Fruit fly (Drosophila melanogaster) whole organism, embryonic: Measurements from ENCODE around the gene roq.
A peak's percentile ranks its signal among the peaks of the same experiment; 100 is the strongest.

Experiments used
- ATbp ChIP-seq: fragments of 200-800 bp; sonication (Bioruptor generic); optimal IDR thresholded peaks from 2 replicates; lab custom pipeline; 2017; ENCODE audit warnings: missing biosample characterization, mild to moderate bottlenecking, missing genetic modification characterization, missing genetic modification reagents
- Asciz ChIP-seq: fragments of 200-800 bp; sonication (Bioruptor generic); optimal IDR thresholded peaks from 2 replicates; lab custom pipeline; 2017; ENCODE audit warnings: missing biosample characterization, mild to moderate bottlenecking, missing genetic modification characterization, missing genetic modification reagents
- Atf-2 ChIP-seq: fragments of 200-800 bp; sonication (Bioruptor generic); optimal IDR thresholded peaks from 2 replicates; lab custom pipeline; 2016; ENCODE audit warnings: missing biosample characterization, missing genetic modification characterization
- CG10267 ChIP-seq: fragments of 200-800 bp; sonication (Bioruptor generic); optimal IDR thresholded peaks from 2 replicates; lab custom pipeline; 2018; ENCODE audit warnings: missing biosample characterization, mild to moderate bottlenecking, missing genetic modification characterization, moderate library complexity
- CG10274 ChIP-seq: fragments of 200-800 bp; sonication (Bioruptor generic); optimal IDR thresholded peaks from 3 replicates; lab custom pipeline; 2017; ENCODE audit warnings: missing biosample characterization, mild to moderate bottlenecking, missing genetic modification characterization
- CG12744 ChIP-seq: fragments of 200-800 bp; sonication (Bioruptor generic); optimal IDR thresholded peaks from 2 replicates; lab custom pipeline; 2016; ENCODE audit warnings: missing biosample characterization, missing genetic modification characterization
- CG14441 ChIP-seq: fragments of 200-800 bp; sonication (Bioruptor generic); IDR thresholded peaks from 2 replicates; pipeline ENCODE4 v1.3.6; 2022; ENCODE audit warnings: missing biosample characterization, missing genetic modification characterization
- CG15696 ChIP-seq: fragments of 200-800 bp; sonication (Bioruptor generic); optimal IDR thresholded peaks from 2 replicates; lab custom pipeline; 2019; ENCODE audit warnings: missing biosample characterization, mild to moderate bottlenecking, missing genetic modification characterization, moderate library complexity
- CG16779 ChIP-seq: fragments of 200-800 bp; sonication (Bioruptor generic); IDR thresholded peaks from 2 replicates; pipeline ENCODE4 v1.3.6; 2022; ENCODE audit warnings: missing biosample characterization, missing genetic modification characterization
- CG17186 ChIP-seq: fragments of 200-800 bp; sonication (Bioruptor generic); optimal IDR thresholded peaks from 3 replicates; lab custom pipeline; 2017; ENCODE audit warnings: missing biosample characterization, missing genetic modification reagents, missing genetic modification characterization
- CG17328 ChIP-seq: fragments of 200-800 bp; sonication (Bioruptor generic); IDR thresholded peaks from 2 replicates; pipeline ENCODE4 v1.3.6; 2022; ENCODE audit warnings: missing biosample characterization, missing genetic modification characterization
- CG17612 ChIP-seq: fragments of 200-800 bp; sonication (Bioruptor generic); IDR thresholded peaks from 2 replicates; pipeline ENCODE4 v1.3.6; 2022; ENCODE audit warnings: missing biosample characterization, missing genetic modification characterization
- CG18764 ChIP-seq: fragments of 200-800 bp; sonication (Bioruptor generic); optimal IDR thresholded peaks from 3 replicates; lab custom pipeline; 2016; ENCODE audit warnings: missing biosample characterization, missing genetic modification characterization
- CG2199 ChIP-seq: fragments of 200-800 bp; sonication (Bioruptor generic); IDR thresholded peaks from 3 replicates; pipeline ENCODE4 v1.3.6; 2022; ENCODE audit warnings: missing biosample characterization, missing genetic modification characterization
- CG3281 ChIP-seq: fragments of 200-800 bp; sonication (Bioruptor generic); optimal IDR thresholded peaks from 3 replicates; lab custom pipeline; 2017; ENCODE audit warnings: missing biosample characterization, mild to moderate bottlenecking, missing genetic modification characterization
- CG6272 ChIP-seq: fragments of 200-800 bp; sonication (Bioruptor generic); IDR thresholded peaks from 2 replicates; pipeline ENCODE4 v1.3.6; 2022; ENCODE audit warnings: missing biosample characterization, missing genetic modification characterization
- CG6765 ChIP-seq: fragments of 200-800 bp; sonication (Bioruptor generic); optimal IDR thresholded peaks from 3 replicates; lab custom pipeline; 2017; ENCODE audit warnings: missing biosample characterization, mild to moderate bottlenecking, missing genetic modification characterization
- CG7357 ChIP-seq: fragments of 200-800 bp; sonication (Bioruptor generic); IDR thresholded peaks from 3 replicates; pipeline ENCODE4 v1.3.6; 2022; ENCODE audit warnings: missing biosample characterization, missing genetic modification characterization
- CG9727 ChIP-seq: fragments of 200-800 bp; sonication (Bioruptor generic); optimal IDR thresholded peaks from 3 replicates; lab custom pipeline; 2017; ENCODE audit warnings: missing biosample characterization, mild to moderate bottlenecking, missing genetic modification characterization
- CG9817 ChIP-seq: fragments of 200-800 bp; sonication (Bioruptor generic); optimal IDR thresholded peaks from 2 replicates; lab custom pipeline; 2018; ENCODE audit warnings: missing biosample characterization, mild to moderate bottlenecking, missing genetic modification characterization, moderate library complexity
- CG9932 ChIP-seq: fragments of 200-800 bp; sonication (Bioruptor generic); IDR thresholded peaks from 2 replicates; pipeline ENCODE4 v1.3.6; 2022; ENCODE audit warnings: missing biosample characterization, missing genetic modification characterization
- HLHmδ ChIP-seq: fragments of 200-800 bp; sonication (Bioruptor generic); optimal IDR thresholded peaks from 2 replicates; lab custom pipeline; 2018; ENCODE audit warnings: missing biosample characterization, mild to moderate bottlenecking, missing genetic modification characterization, moderate library complexity
- Hey ChIP-seq: fragments of 200-800 bp; sonication (Bioruptor generic); optimal IDR thresholded peaks from 3 replicates; lab custom pipeline; 2018; ENCODE audit warnings: missing biosample characterization, mild to moderate bottlenecking, missing genetic modification characterization
- HmgZ ChIP-seq: fragments of 200-800 bp; sonication (Bioruptor generic); optimal IDR thresholded peaks from 2 replicates; lab custom pipeline; 2018; ENCODE audit warnings: missing biosample characterization, mild to moderate bottlenecking, missing genetic modification characterization
- Hr51 ChIP-seq, 2 experiments: fragments of 200-800 bp; sonication (Bioruptor generic); optimal IDR thresholded peaks; 2 replicates in 1 of 2; 3 replicates in 1 of 2; lab custom pipeline; 2016 to 2018; ENCODE audit warnings: missing biosample characterization in 2 of 2, missing genetic modification characterization in 2 of 2, mild to moderate bottlenecking in 1 of 2, moderate library complexity in 1 of 2
- Hr78 ChIP-seq, 2 experiments: fragments of 200-800 bp in 1 of 2; fragments of >200 bp in 1 of 2; sonication (Bioruptor generic) in 1 of 2; optimal IDR thresholded peaks; 2 replicates each; lab custom pipeline; 2017 to 2019; ENCODE audit warnings: missing biosample characterization in 2 of 2, missing genetic modification characterization in 2 of 2, mild to moderate bottlenecking in 1 of 2, moderate library complexity in 1 of 2
- NFAT ChIP-seq: fragments of 200-800 bp; sonication (Bioruptor generic); IDR thresholded peaks from 2 replicates; pipeline ENCODE4 v1.3.6; 2022; ENCODE audit warnings: missing biosample characterization, missing genetic modification characterization
- Opbp ChIP-seq: fragments of 200-800 bp; sonication (Bioruptor generic); IDR thresholded peaks from 3 replicates; pipeline ENCODE4 v1.3.6; 2022; ENCODE audit warnings: missing biosample characterization, missing genetic modification characterization; ENCODE audit not compliant: partially characterized antibody
- Optix ChIP-seq: fragments of 200-800 bp; sonication (Bioruptor generic); IDR thresholded peaks from 3 replicates; pipeline ENCODE4 v1.3.6; 2022; ENCODE audit warnings: missing biosample characterization, missing genetic modification characterization
- TFAM ChIP-seq: fragments of 200-800 bp; sonication (Bioruptor generic); optimal IDR thresholded peaks from 2 replicates; lab custom pipeline; 2017; ENCODE audit warnings: missing biosample characterization, missing genetic modification characterization, inconsistent platforms
- Xrp1 ChIP-seq: fragments of 200-800 bp; sonication (Bioruptor generic); IDR thresholded peaks from 2 replicates; pipeline ENCODE4 v1.3.6; 2022; ENCODE audit warnings: missing biosample characterization, missing genetic modification characterization
- ab ChIP-seq: fragments of 200-800 bp; sonication (Bioruptor generic); optimal IDR thresholded peaks from 2 replicates; lab custom pipeline; 2016; ENCODE audit warnings: missing biosample characterization, missing genetic modification characterization
- abd-A ChIP-seq: fragments of 200-800 bp; sonication (Bioruptor generic); optimal IDR thresholded peaks from 3 replicates; lab custom pipeline; 2019; ENCODE audit warnings: missing biosample characterization, mild to moderate bottlenecking, missing genetic modification characterization, moderate library complexity
- ase ChIP-seq: fragments of 200-800 bp; sonication (Bioruptor generic); IDR thresholded peaks from 3 replicates; pipeline ENCODE4 v1.3.6; 2022; ENCODE audit warnings: missing biosample characterization, missing genetic modification characterization
- ash1 ChIP-seq: fragments of 200-800 bp; sonication (Bioruptor generic); optimal IDR thresholded peaks from 2 replicates; lab custom pipeline; 2018; ENCODE audit warnings: missing biosample characterization, mild to moderate bottlenecking, missing genetic modification characterization
- bab2 ChIP-seq: fragments of 200-800 bp; sonication (Bioruptor generic); optimal IDR thresholded peaks from 2 replicates; lab custom pipeline; 2016; ENCODE audit warnings: missing biosample characterization, missing genetic modification characterization
- corto ChIP-seq: fragments of 200-800 bp; sonication (Bioruptor generic); optimal IDR thresholded peaks from 2 replicates; lab custom pipeline; 2016; ENCODE audit warnings: missing biosample characterization, mild to moderate bottlenecking, missing genetic modification characterization, moderate library complexity
- dmrt11E ChIP-seq: fragments of 200-800 bp; sonication (Bioruptor generic); optimal IDR thresholded peaks from 3 replicates; lab custom pipeline; 2018; ENCODE audit warnings: missing biosample characterization, mild to moderate bottlenecking, missing genetic modification characterization, moderate library complexity
- fd102C ChIP-seq: fragments of 200-800 bp; sonication (Bioruptor generic); optimal IDR thresholded peaks from 2 replicates; lab custom pipeline; 2018; ENCODE audit warnings: missing biosample characterization, mild to moderate bottlenecking, missing genetic modification characterization, moderate library complexity
- her ChIP-seq: fragments of 200-800 bp; sonication (Bioruptor generic); optimal IDR thresholded peaks from 2 replicates; lab custom pipeline; 2016; ENCODE audit warnings: missing biosample characterization, missing genetic modification characterization
- ken ChIP-seq: fragments of 200-800 bp; sonication (Bioruptor generic); IDR thresholded peaks from 3 replicates; pipeline ENCODE4 v1.3.6; 2022; ENCODE audit warnings: missing biosample characterization, missing genetic modification characterization
- org-1 ChIP-seq: fragments of 200-800 bp; sonication (Bioruptor generic); optimal IDR thresholded peaks from 2 replicates; lab custom pipeline; 2017; ENCODE audit warnings: missing biosample characterization, missing genetic modification characterization
- prd ChIP-seq, 3 experiments: fragments of >200 bp in 2 of 3; fragments of 200-800 bp in 1 of 3; sonication (Bioruptor generic) in 1 of 3; optimal IDR thresholded peaks in 2 of 3; IDR thresholded peaks in 1 of 3; 2 replicates in 2 of 3; 3 replicates in 1 of 3; pipeline versions ENCODE4 v1.3.6 to Lab custom; 2017 to 2022; ENCODE audit warnings: missing biosample characterization in 1 of 3, missing genetic modification characterization in 1 of 3
- sc ChIP-seq, 3 experiments: fragments of >200 bp in 2 of 3; fragments of 200-800 bp in 1 of 3; sonication (Bioruptor generic) in 1 of 3; optimal IDR thresholded peaks; 2 replicates in 2 of 3; 3 replicates in 1 of 3; lab custom pipeline; 2017; ENCODE audit warnings: mild to moderate bottlenecking in 1 of 3, missing biosample characterization in 1 of 3, missing genetic modification characterization in 1 of 3, missing genetic modification reagents in 1 of 3
- sd ChIP-seq: fragments of 200-800 bp; sonication (Bioruptor generic); optimal IDR thresholded peaks from 3 replicates; lab custom pipeline; 2018; ENCODE audit warnings: missing biosample characterization, mild to moderate bottlenecking, missing genetic modification characterization, moderate library complexity
- twi ChIP-seq: fragments of 200-800 bp; optimal IDR thresholded peaks from 2 replicates; lab custom pipeline; 2019; ENCODE audit warnings: missing biosample characterization, mild to moderate bottlenecking, missing genetic modification characterization, moderate library complexity
- vnd ChIP-seq: fragments of 200-800 bp; sonication (Bioruptor generic); IDR thresholded peaks from 3 replicates; pipeline ENCODE4 v1.3.6; 2022; ENCODE audit warnings: missing biosample characterization, missing genetic modification characterization; ENCODE audit not compliant: partially characterized antibody
- vvl ChIP-seq: fragments of 200-800 bp; sonication (Bioruptor generic); IDR thresholded peaks from 2 replicates; pipeline ENCODE4 v1.3.6; 2022; ENCODE audit warnings: missing biosample characterization, missing genetic modification characterization

roq gene

DNA sequence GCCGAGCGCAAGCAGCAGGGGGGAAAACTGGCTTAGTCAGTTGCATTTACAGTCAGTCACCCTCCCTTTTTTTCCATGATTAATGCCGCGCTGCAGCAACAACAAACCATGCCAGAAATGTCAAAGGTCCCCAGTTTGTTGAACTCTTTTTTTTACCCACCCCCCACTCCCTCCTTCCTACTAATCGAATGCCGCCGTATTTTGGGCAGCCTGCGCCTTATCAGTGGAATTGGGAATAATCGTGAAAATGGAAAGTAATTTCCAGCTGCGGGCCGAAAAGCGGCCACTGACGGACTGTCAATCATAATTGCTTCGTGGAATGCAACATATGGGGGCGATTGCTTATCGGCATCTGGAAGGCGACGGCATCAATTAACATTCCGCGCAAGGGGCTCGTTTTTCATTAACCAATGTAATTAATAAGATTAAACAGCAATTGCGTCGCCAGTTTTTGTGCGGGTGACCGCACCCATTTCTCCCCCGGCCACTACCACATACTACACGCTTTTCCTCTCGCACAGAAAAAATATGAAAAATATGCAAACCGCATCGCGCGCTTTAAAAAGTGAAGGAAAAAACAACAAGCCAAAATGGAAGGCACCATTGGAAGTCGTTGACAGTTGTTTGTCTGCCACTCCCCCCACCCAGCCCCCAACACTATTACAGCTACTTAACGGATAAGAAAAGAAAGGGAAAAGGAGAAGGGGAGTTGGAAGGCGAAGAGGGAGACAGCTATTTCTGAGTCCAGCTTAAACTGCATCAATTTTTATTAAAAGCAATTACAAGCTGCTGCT, 31.3 kb upstream of the roq start (continued):
- peak in 1 of 2 experiments; percentile 98 for TF ChIP-seq Hr78 (GFP tag; optimal IDR thresholded peaks at IDR 0.05; lab: Kevin White, UChicago)
- TF ChIP-seq ash1 (GFP tag; lab: Kevin White, UChicago) = no peak
- TF ChIP-seq CG18764 (GFP tag; lab: Kevin White, UChicago) = no peak
- TF ChIP-seq CG12744 (GFP tag; lab: Kevin White, UChicago) = no peak
- TF ChIP-seq ATbp (GFP tag; lab: Kevin White, UChicago) = no peak
- no peak for TF ChIP-seq Atf-2 (GFP tag; lab: Kevin White, UChicago)
- no peak for TF ChIP-seq HmgZ (tag; lab: Kevin White, UChicago)
- no peak for TF ChIP-seq CG17612 (GFP tag; lab: Robert Waterston, UW)
- no peak for TF ChIP-seq ab (GFP tag; lab: Kevin White, UChicago)
- TF ChIP-seq CG7357 = no peak
- TF ChIP-seq CG9932 = no peak
- no peak for TF ChIP-seq vvl (GFP tag; lab: Robert Waterston, UW)
- no peak for TF ChIP-seq CG14441 (GFP tag; lab: Robert Waterston, UW)
- no peak for TF ChIP-seq corto (GFP tag; lab: Kevin White, UChicago)
- no peak for TF ChIP-seq abd-A
- no peak for TF ChIP-seq bab2 (GFP tag; lab: Kevin White, UChicago)
- no peak for TF ChIP-seq CG6765 (GFP tag; lab: Kevin White, UChicago)
- no peak for TF ChIP-seq CG6272
- no peak for TF ChIP-seq dmrt11E (tag; lab: Kevin White, UChicago)
- TF ChIP-seq fd102C = no peak
- TF ChIP-seq CG16779 (GFP tag; lab: Robert Waterston, UW) = no peak
- no peak for TF ChIP-seq CG17186 (GFP tag; lab: Kevin White, UChicago)
- TF ChIP-seq CG3281 (GFP tag; lab: Kevin White, UChicago) = no peak
- no peak for TF ChIP-seq CG9817 (tag; lab: Kevin White, UChicago)
- TF ChIP-seq prd (optimal IDR thresholded peaks at IDR 0.05; lab: Kevin White, UChicago) = no peak
- no peak for TF ChIP-seq prd (GFP tag; IDR thresholded peaks at IDR 0.05; lab: Robert Waterston, UW)
- peak; percentile 73 for TF ChIP-seq twi (tag; lab: Kevin White, UChicago)
- no peak for TF ChIP-seq ase (GFP tag; lab: Robert Waterston, UW)
- TF ChIP-seq HLHmδ (GFP tag; lab: Kevin White, UChicago) = no peak
- no peak for TF ChIP-seq vnd
- no peak for TF ChIP-seq Asciz
- TF ChIP-seq TFAM = no peak
- TF ChIP-seq CG17328 (GFP tag; lab: Robert Waterston, UW) = peak; percentile 3; the same call in 1 of the 2 replicates
- no peak for TF ChIP-seq CG2199
- no peak for TF ChIP-seq Opbp (GFP tag; lab: Robert Waterston, UW)
- no peak for TF ChIP-seq CG10267 (tag; lab: Kevin White, UChicago)
- TF ChIP-seq NFAT = no peak
- no peak for TF ChIP-seq sc (optimal IDR thresholded peaks at IDR 0.05; lab: Kevin White, UChicago)
- no peak for TF ChIP-seq sc (GFP tag; optimal IDR thresholded peaks at IDR 0.05; lab: Kevin White, UChicago)
- peak; percentile 6 for TF ChIP-seq CG10274 (GFP tag; lab: Kevin White, UChicago)
- TF ChIP-seq her (GFP tag; lab: Kevin White, UChicago) = no peak
- TF ChIP-seq sd (tag; lab: Kevin White, UChicago) = peak; percentile 23
- TF ChIP-seq Hr51 (GFP tag; optimal IDR thresholded peaks at IDR 0.05; lab: Kevin White, UChicago) = no peak
- no peak for TF ChIP-seq Hey (tag; lab: Kevin White, UChicago)
- TF ChIP-seq ken = no peak
- no peak for TF ChIP-seq Xrp1 (GFP tag; lab: Robert Waterston, UW)
- no peak for TF ChIP-seq org-1
- no peak for TF ChIP-seq Optix (GFP tag; lab: Robert Waterston, UW)
- TF ChIP-seq CG9727 = no peak
- TF ChIP-seq CG15696 = no peak
